Worm (Caenorhabditis elegans) whole organism, young adult: Measurements from ENCODE around the gene abu-14.

ENCODE experiments used
- F39B2.1 ChIP-seq: fragments of 200-800 bp; sonication (Bioruptor generic); IDR thresholded peaks from 2 replicates; pipeline ENCODE4 v1.3.6; 2022; ENCODE audit warnings: missing genetic modification reagents, missing genetic modification characterization, missing compliant biosample characterization
- let-607 ChIP-seq, 2 experiments: fragments of 200-800 bp in 1 of 2; sonication (Bioruptor generic) in 1 of 2; sonication (generic microtip) in 1 of 2; optimal IDR thresholded peaks; 2 replicates each; lab custom pipeline; 2016 to 2018; ENCODE audit warnings: mild to moderate bottlenecking in 2 of 2, missing compliant biosample characterization in 2 of 2, missing genetic modification characterization in 2 of 2, moderate library complexity in 2 of 2, missing genotype in 1 of 2
- unc-62 ChIP-seq: fragments of 150-350 bp; optimal IDR thresholded peaks from 2 replicates; lab custom pipeline; 2014; ENCODE audit warnings: missing biosample characterization, missing genetic modification reagents, missing genetic modification characterization

- TF ChIP-seq F39B2.1 (GFP tag; lab: Robert Waterston, UW): no peak
- TF ChIP-seq unc-62 (GFP tag; lab: Kevin White, UChicago): no peak
- no peak for TF ChIP-seq let-607 (tag; optimal IDR thresholded peaks at IDR 0.05; lab: Kevin White, UChicago)
Measured at ce11 chrII:9246648-9247047, 19.6 kb upstream of the abu-14 start, which contains the start of gene T26C5.5.
